Worm (Caenorhabditis elegans): ENCODE data around the gene T22G5.1.

T22G5.1 gene

DNA sequence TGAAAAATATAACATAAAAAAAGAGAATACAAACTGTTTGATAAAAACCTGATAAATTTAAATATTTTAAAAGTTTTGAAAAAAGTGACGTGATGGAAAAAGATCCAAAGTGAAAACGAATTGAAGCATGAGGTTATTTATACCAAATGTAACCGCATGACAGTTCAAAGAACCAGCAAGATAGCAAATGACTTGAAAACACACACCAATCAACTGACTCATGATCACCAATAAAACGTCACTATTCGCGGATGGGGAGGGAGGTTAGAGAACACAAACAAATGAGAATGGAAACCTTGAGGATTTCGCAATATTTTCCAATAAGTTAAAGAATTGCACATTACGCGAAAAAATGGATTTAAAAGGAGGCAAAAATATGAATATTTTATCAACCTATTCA is 32.8 kb downstream of the T22G5.1 start, which contains the start of gene C06B3.7 (continued):
- TF ChIP-seq tra-1 (GFP tag; IDR thresholded peaks at IDR 0.05) (peak; percentile 62; the same call in 1 of the 2 replicates), nhr-102 (tag; optimal IDR thresholded peaks at IDR 0.05) (peak; percentile 57), lin-15B (tag; optimal IDR thresholded peaks at IDR 0.05) (no peak), snpc-4 (tag; optimal IDR thresholded peaks at IDR 0.05) (no peak), dmd-8 (GFP tag; IDR thresholded peaks at IDR 0.05) (no peak), zip-2 (tag; optimal IDR thresholded peaks at IDR 0.05) (peak; percentile 83), arid-1 (GFP tag; conservative IDR thresholded peaks at IDR 0.05) (no peak), lin-13 (GFP tag; optimal IDR thresholded peaks at IDR 0.05) (peak; percentile 62), attf-4 (tag; optimal IDR thresholded peaks at IDR 0.05) (no peak), jun-1 (tag; optimal IDR thresholded peaks at IDR 0.05) (no peak), egl-43 (GFP tag; IDR thresholded peaks at IDR 0.05) (no peak), fos-1 (tag; optimal IDR thresholded peaks at IDR 0.05) (peak; percentile 73), nhr-11 (tag; optimal IDR thresholded peaks at IDR 0.05) (peak; percentile 98), hmg-1.1 (GFP tag; IDR thresholded peaks at IDR 0.05) (no peak), unc-62 (GFP tag; optimal IDR thresholded peaks at IDR 0.05 in 1 of 2) (peak in 1 of 2 experiments; percentile 98), unc-62 (tag; optimal IDR thresholded peaks at IDR 0.05) (no peak), set-16 (GFP tag; IDR thresholded peaks at IDR 0.05) (no peak), skn-1 (tag; optimal IDR thresholded peaks at IDR 0.05) (no peak), dmd-9 (GFP tag; IDR thresholded peaks at IDR 0.05) (no peak), ceh-20 (GFP tag; IDR thresholded peaks at IDR 0.05) (no peak), pqm-1 (tag; optimal IDR thresholded peaks at IDR 0.05) (peak; percentile 57), T26A8.4 (GFP tag; IDR thresholded peaks at IDR 0.05) (0 out of 2 replicates have a peak, but pooled peaks have one; percentile 29), madf-5 (GFP tag; IDR thresholded peaks at IDR 0.05) (no peak), Y75B8A.6 (GFP tag; IDR thresholded peaks at IDR 0.05) (no peak), hlh-11 (tag; optimal IDR thresholded peaks at IDR 0.05) (peak; percentile 96), rbr-2 (tag; optimal IDR thresholded peaks at IDR 0.05) (no peak), lin-1 (GFP tag; IDR thresholded peaks at IDR 0.05) (peak; percentile 16; the same call in 1 of the 2 replicates), nhr-111 (GFP tag; optimal IDR thresholded peaks at IDR 0.05) (no peak), nhr-77 (tag; optimal IDR thresholded peaks at IDR 0.05) (peak; percentile 96), hif-1 (tag; optimal IDR thresholded peaks at IDR 0.05) (peak in 1 of 2 experiments; percentile 71), zag-1 (tag; optimal IDR thresholded peaks at IDR 0.05) (no peak)

DNA sequence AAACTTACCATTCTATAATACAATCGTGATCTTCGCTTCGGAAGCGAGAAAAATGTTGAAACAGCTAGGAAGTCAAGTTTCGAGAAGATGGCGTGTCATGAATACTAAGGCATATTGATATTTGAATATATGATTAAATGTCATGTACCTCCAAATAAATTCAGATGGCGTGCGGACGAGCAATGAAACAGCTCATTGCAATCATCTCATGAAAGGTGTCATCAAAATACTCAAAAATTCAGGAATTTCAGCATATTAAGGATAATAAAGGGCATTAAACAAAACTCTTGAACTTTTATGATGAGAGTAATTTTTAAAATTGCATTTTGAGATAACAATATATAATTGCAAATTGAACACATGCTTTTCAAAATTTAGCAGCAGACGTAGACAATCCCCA is 38.8 kb downstream of the T22G5.1 start, which contains the start of gene gcy-32:
gcy-32 (minus strand) TSS at position 101 of the 400 bp plus-strand sequence.
- TF ChIP-seq vab-7 (GFP tag; IDR thresholded peaks at IDR 0.05): no peak
- no peak for TF ChIP-seq nhr-41 (GFP tag; IDR thresholded peaks at IDR 0.05)
- TF ChIP-seq zfp-2 (tag; optimal IDR thresholded peaks at IDR 0.05): no peak
- no peak for TF ChIP-seq D1046.2 (GFP tag; IDR thresholded peaks at IDR 0.05)
- no peak for TF ChIP-seq unc-130 (GFP tag; optimal IDR thresholded peaks at IDR 0.05)
- no peak for TF ChIP-seq lin-39 (tag; optimal IDR thresholded peaks at IDR 0.05)
- no peak for TF ChIP-seq hif-1 (tag; optimal IDR thresholded peaks at IDR 0.05)
- TF ChIP-seq pqm-1 (tag; optimal IDR thresholded peaks at IDR 0.05): no peak
- TF ChIP-seq ZK337.2 (GFP tag; IDR thresholded peaks at IDR 0.05): no peak
- TF ChIP-seq F49E8.2 (tag; optimal IDR thresholded peaks at IDR 0.05; ENCODE audit: borderline replicate concordance): no peak
- no peak for TF ChIP-seq madf-9 (GFP tag; conservative IDR thresholded peaks at IDR 0.05)
- no peak for TF ChIP-seq nhr-10 (tag; optimal IDR thresholded peaks at IDR 0.05)
- no peak for TF ChIP-seq gei-8 (GFP tag; optimal IDR thresholded peaks at IDR 0.05)
- TF ChIP-seq fos-1 (tag; optimal IDR thresholded peaks at IDR 0.05): no peak
- TF ChIP-seq php-3 (GFP tag; IDR thresholded peaks at IDR 0.05): no peak
- TF ChIP-seq ceh-20 (GFP tag; IDR thresholded peaks at IDR 0.05): no peak
- no peak for TF ChIP-seq zag-1 (tag; optimal IDR thresholded peaks at IDR 0.05)
- no peak for TF ChIP-seq nhr-25 (tag; optimal IDR thresholded peaks at IDR 0.05; ENCODE audit: borderline replicate concordance, insufficient read depth)
- TF ChIP-seq attf-4 (tag; optimal IDR thresholded peaks at IDR 0.05): no peak
- TF ChIP-seq lsy-2 (tag; optimal IDR thresholded peaks at IDR 0.05): no peak

Measured in whole organism, L4 larva.